Worm (Caenorhabditis elegans) whole organism, early embryonic: Measurements from ENCODE around the gene ZK970.8.

ENCODE experiments used
- B0310.2 ChIP-seq: sonication (generic microtip); optimal IDR thresholded peaks from 2 replicates; lab custom pipeline; 2016; ENCODE audit warnings: mild to moderate bottlenecking, missing genetic modification characterization, missing compliant biosample characterization
- aly-1 ChIP-seq: sonication (generic microtip); optimal IDR thresholded peaks from 2 replicates; lab custom pipeline; 2016; ENCODE audit warnings: missing genetic modification characterization, missing compliant biosample characterization
- ama-1 ChIP-seq: fragments of 150-350 bp; optimal IDR thresholded peaks from 2 replicates; lab custom pipeline; 2014
- ceh-13 ChIP-seq: fragments of 200-800 bp; sonication (Bioruptor generic); optimal IDR thresholded peaks from 2 replicates; lab custom pipeline; 2018; ENCODE audit warnings: mild to moderate bottlenecking, missing genetic modification characterization, missing compliant biosample characterization
- ceh-36 ChIP-seq: sonication (generic microtip); optimal IDR thresholded peaks from 2 replicates; lab custom pipeline; 2016; ENCODE audit warnings: missing genetic modification characterization, inconsistent platforms, missing compliant biosample characterization
- ets-7 ChIP-seq: sonication (generic microtip); optimal IDR thresholded peaks from 2 replicates; lab custom pipeline; 2016; ENCODE audit warnings: missing genotype, missing genetic modification characterization, missing compliant biosample characterization
- flt-1 ChIP-seq: fragments of 200-800 bp; sonication (Bioruptor generic); IDR thresholded peaks from 2 replicates; pipeline ENCODE4 v1.3.6; 2022; ENCODE audit warnings: missing genetic modification characterization, missing compliant biosample characterization
- hmbx-1 ChIP-seq: sonication (generic microtip); optimal IDR thresholded peaks from 2 replicates; lab custom pipeline; 2016; ENCODE audit warnings: mild to moderate bottlenecking, missing genetic modification characterization, missing compliant biosample characterization
- pes-1 ChIP-seq: fragments of 200-800 bp; sonication (Bioruptor generic); IDR thresholded peaks from 2 replicates; pipeline ENCODE4 v1.3.6; 2022; ENCODE audit warnings: missing genetic modification reagents, missing genetic modification characterization, missing compliant biosample characterization
- scrt-1 ChIP-seq: fragments of 200-800 bp; sonication (Bioruptor generic); IDR thresholded peaks from 2 replicates; pipeline ENCODE4 v1.3.6; 2022; ENCODE audit warnings: missing genetic modification characterization, missing compliant biosample characterization
- tbx-37 ChIP-seq: fragments of 200-800 bp; sonication (Bioruptor generic); conservative IDR thresholded peaks from 2 replicates; pipeline ENCODE4 v1.3.6; 2022; ENCODE audit warnings: missing genetic modification reagents, missing genetic modification characterization, missing compliant biosample characterization

DNA sequence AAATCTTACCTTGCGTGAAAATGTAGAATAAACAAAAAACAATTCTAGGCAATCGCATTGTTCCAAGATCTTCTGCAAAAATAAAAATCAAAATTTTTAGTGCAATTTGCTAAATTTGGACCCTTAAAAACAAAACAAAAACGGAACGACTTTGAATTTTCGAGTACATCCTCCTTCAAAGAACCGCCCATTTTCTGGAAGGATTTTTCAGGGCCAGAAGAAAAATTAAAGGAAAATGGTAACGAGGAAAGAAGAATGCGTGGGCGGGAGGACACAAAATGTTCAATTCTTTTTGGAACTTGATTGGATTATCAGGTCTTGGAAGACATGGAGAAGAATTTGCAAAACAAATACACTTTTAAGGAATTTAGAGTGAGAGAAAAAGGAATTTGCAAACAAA is 38.3 kb upstream of the ZK970.8 start, which contains the start of gene F54B3.4:
- TF ChIP-seq ama-1 (lab: Kevin White, UChicago) (no peak), aly-1 (no peak), pes-1 (GFP tag; lab: Robert Waterston, UW) (no peak), B0310.2 (tag; lab: Kevin White, UChicago) (no peak), flt-1 (GFP tag; lab: Robert Waterston, UW) (no peak), ceh-13 (GFP tag; lab: Kevin White, UChicago) (no peak), ceh-36 (tag; lab: Kevin White, UChicago) (no peak), ets-7 (tag; lab: Kevin White, UChicago) (no peak), scrt-1 (no peak), tbx-37 (GFP tag; lab: Robert Waterston, UW) (no peak), hmbx-1 (tag; lab: Kevin White, UChicago) (no peak)
